Worm (Caenorhabditis elegans) whole organism, late embryonic: ENCODE data around the gene H14A12.5.
A peak's percentile ranks its signal among the peaks of the same experiment; 100 is the strongest.

Experiments
- ceh-6 ChIP-seq: fragments of 200-800 bp; sonication (Bioruptor generic); optimal IDR thresholded peaks from 2 replicates; lab custom pipeline; 2018; ENCODE audit warnings: mild to moderate bottlenecking, missing genetic modification characterization, missing compliant biosample characterization
- elt-2 ChIP-seq: sonication (generic microtip); optimal IDR thresholded peaks from 2 replicates; lab custom pipeline; 2016; ENCODE audit warnings: missing genetic modification reagents, missing genetic modification characterization, missing compliant biosample characterization
- ets-4 ChIP-seq: sonication (generic microtip); optimal IDR thresholded peaks from 2 replicates; lab custom pipeline; 2016; ENCODE audit warnings: missing genetic modification characterization, missing compliant biosample characterization
- hlh-15 ChIP-seq: sonication (generic microtip); optimal IDR thresholded peaks from 2 replicates; lab custom pipeline; 2016; ENCODE audit warnings: missing genetic modification characterization, missing compliant biosample characterization
- hlh-30 ChIP-seq: sonication (generic microtip); optimal IDR thresholded peaks from 2 replicates; lab custom pipeline; 2017; ENCODE audit warnings: antibody characterized with exemption, missing genetic modification characterization, missing compliant biosample characterization; ENCODE audit not compliant: insufficient read depth
- lim-6 ChIP-seq: sonication (generic microtip); optimal IDR thresholded peaks from 2 replicates; lab custom pipeline; 2016; ENCODE audit warnings: missing genetic modification characterization, missing compliant biosample characterization
- lin-11 ChIP-seq: fragments of 200-800 bp; sonication (Bioruptor generic); optimal IDR thresholded peaks from 2 replicates; lab custom pipeline; 2018; ENCODE audit warnings: mild to moderate bottlenecking, missing genetic modification characterization, missing compliant biosample characterization
- nfya-1 ChIP-seq: sonication (generic microtip); optimal IDR thresholded peaks from 2 replicates; lab custom pipeline; 2017; ENCODE audit warnings: missing genetic modification characterization, mild to moderate bottlenecking, missing compliant biosample characterization, antibody characterized with exemption, moderate library complexity
- odd-2 ChIP-seq: sonication (generic microtip); optimal IDR thresholded peaks from 2 replicates; lab custom pipeline; 2017; ENCODE audit warnings: antibody characterized with exemption, mild to moderate bottlenecking, missing genetic modification characterization, missing compliant biosample characterization
- pha-4 ChIP-seq: fragments of 150-350 bp; optimal IDR thresholded peaks from 2 replicates; lab custom pipeline; 2018; ENCODE audit warnings: missing biosample characterization, missing genetic modification reagents, missing genetic modification characterization
- pqm-1 ChIP-seq: sonication (generic microtip); optimal IDR thresholded peaks from 2 replicates; lab custom pipeline; 2016; ENCODE audit warnings: missing genetic modification characterization, missing compliant biosample characterization
- sox-2 ChIP-seq: fragments of 200-800 bp; sonication (Bioruptor generic); IDR thresholded peaks from 2 replicates; pipeline ENCODE4 v1.3.6; 2022; ENCODE audit warnings: missing genetic modification reagents, missing genetic modification characterization, missing compliant biosample characterization
- unc-3 ChIP-seq, 2 experiments: fragments of 200-800 bp in 1 of 2; sonication (Bioruptor generic) in 1 of 2; sonication (generic microtip) in 1 of 2; conservative IDR thresholded peaks in 1 of 2; optimal IDR thresholded peaks in 1 of 2; 2 replicates each; pipeline versions ENCODE4 v1.3.6 to Lab custom; 2016 to 2022; ENCODE audit warnings: missing compliant biosample characterization in 2 of 2, missing genetic modification characterization in 2 of 2, missing genetic modification reagents in 1 of 2
- ztf-16 ChIP-seq: sonication (generic microtip); optimal IDR thresholded peaks from 2 replicates; lab custom pipeline; 2017; ENCODE audit warnings: missing genetic modification characterization, missing compliant biosample characterization

ce11 chrIII:7489055-7489534 is 20.2 kb upstream of the H14A12.5 start, which contains the start of gene mup-4:
- TF ChIP-seq lim-6, result no peak
- no peak for TF ChIP-seq sox-2 (GFP tag; lab: Robert Waterston, UW)
- no peak for TF ChIP-seq ets-4 (tag; lab: Kevin White, UChicago)
- TF ChIP-seq pqm-1 (tag; lab: Kevin White, UChicago), result no peak
- no peak for TF ChIP-seq elt-2 (tag; lab: Kevin White, UChicago)
- TF ChIP-seq ceh-6 (GFP tag; lab: Kevin White, UChicago), result no peak
- TF ChIP-seq nfya-1 (tag; lab: Kevin White, UChicago), result peak; percentile 18
- TF ChIP-seq hlh-15 (tag; lab: Kevin White, UChicago), result no peak
- TF ChIP-seq ztf-16 (tag; lab: Kevin White, UChicago), result no peak
- TF ChIP-seq pha-4 (tag; lab: Kevin White, UChicago), result no peak
- no peak for TF ChIP-seq hlh-30 (tag; lab: Kevin White, UChicago)
- no peak for TF ChIP-seq lin-11 (tag; lab: Kevin White, UChicago)
- no peak for TF ChIP-seq unc-3 (GFP tag; conservative IDR thresholded peaks at IDR 0.05; lab: Robert Waterston, UW)
- no peak for TF ChIP-seq unc-3 (tag; optimal IDR thresholded peaks at IDR 0.05; lab: Kevin White, UChicago)
- TF ChIP-seq odd-2 (tag; lab: Kevin White, UChicago), result no peak
